Fruit fly (Drosophila melanogaster): ENCODE results near the gene mmm.

dm6 chr3L:7630047-7630446, 46.8 kb downstream of the mmm start:
- no peak for TF ChIP-seq ttk (optimal IDR thresholded peaks at IDR 0.05)
- no peak for TF ChIP-seq Myc (optimal IDR thresholded peaks at IDR 0.05)

All from Kc167 (cell line).